Worm (Caenorhabditis elegans) whole organism, early embryonic: Measurements from ENCODE around the gene C08B6.8.

ENCODE experiments used
- F13C5.2 ChIP-seq: sonication (generic microtip); optimal IDR thresholded peaks from 2 replicates; lab custom pipeline; 2017; ENCODE audit warnings: mild to moderate bottlenecking, missing genetic modification characterization, inconsistent platforms, missing compliant biosample characterization
- aly-1 ChIP-seq: sonication (generic microtip); optimal IDR thresholded peaks from 2 replicates; lab custom pipeline; 2016; ENCODE audit warnings: missing genetic modification characterization, missing compliant biosample characterization
- ama-1 ChIP-seq: fragments of 150-350 bp; optimal IDR thresholded peaks from 2 replicates; lab custom pipeline; 2014
- ceh-13 ChIP-seq: fragments of 200-800 bp; sonication (Bioruptor generic); optimal IDR thresholded peaks from 2 replicates; lab custom pipeline; 2018; ENCODE audit warnings: mild to moderate bottlenecking, missing genetic modification characterization, missing compliant biosample characterization
- ceh-36 ChIP-seq: sonication (generic microtip); optimal IDR thresholded peaks from 2 replicates; lab custom pipeline; 2016; ENCODE audit warnings: missing genetic modification characterization, inconsistent platforms, missing compliant biosample characterization
- flt-1 ChIP-seq: fragments of 200-800 bp; sonication (Bioruptor generic); IDR thresholded peaks from 2 replicates; pipeline ENCODE4 v1.3.6; 2022; ENCODE audit warnings: missing genetic modification characterization, missing compliant biosample characterization
- hmbx-1 ChIP-seq: sonication (generic microtip); optimal IDR thresholded peaks from 2 replicates; lab custom pipeline; 2016; ENCODE audit warnings: mild to moderate bottlenecking, missing genetic modification characterization, missing compliant biosample characterization
- hmg-4 ChIP-seq: fragments of 200-800 bp; sonication (Bioruptor generic); optimal IDR thresholded peaks from 2 replicates; lab custom pipeline; 2018; ENCODE audit warnings: mild to moderate bottlenecking, missing genetic modification characterization, missing compliant biosample characterization
- pes-1 ChIP-seq: fragments of 200-800 bp; sonication (Bioruptor generic); IDR thresholded peaks from 2 replicates; pipeline ENCODE4 v1.3.6; 2022; ENCODE audit warnings: missing genetic modification reagents, missing genetic modification characterization, missing compliant biosample characterization
- scrt-1 ChIP-seq: fragments of 200-800 bp; sonication (Bioruptor generic); IDR thresholded peaks from 2 replicates; pipeline ENCODE4 v1.3.6; 2022; ENCODE audit warnings: missing genetic modification characterization, missing compliant biosample characterization
- tbx-11 ChIP-seq: fragments of 200-800 bp; sonication (Bioruptor generic); IDR thresholded peaks from 2 replicates; pipeline ENCODE4 v1.3.6; 2022; ENCODE audit warnings: missing genetic modification characterization, missing compliant biosample characterization
- tra-4 ChIP-seq: sonication (generic microtip); optimal IDR thresholded peaks from 2 replicates; lab custom pipeline; 2017; ENCODE audit warnings: missing genetic modification characterization, missing compliant biosample characterization

ce11 chrV:10154698-10155097 lies 20.3 kb downstream of the C08B6.8 start, which contains the start of gene srsx-29:
- TF ChIP-seq hmbx-1 (tag; lab: Kevin White, UChicago) (no peak), flt-1 (GFP tag; lab: Robert Waterston, UW) (no peak), ama-1 (lab: Kevin White, UChicago) (no peak), aly-1 (tag; lab: Kevin White, UChicago) (no peak), ceh-36 (tag; lab: Kevin White, UChicago) (no peak), hmg-4 (GFP tag; lab: Kevin White, UChicago) (no peak), tra-4 (no peak), scrt-1 (GFP tag; lab: Robert Waterston, UW) (no peak), tbx-11 (GFP tag; lab: Robert Waterston, UW) (no peak), pes-1 (GFP tag; lab: Robert Waterston, UW) (no peak), ceh-13 (GFP tag; lab: Kevin White, UChicago) (no peak), F13C5.2 (tag; lab: Kevin White, UChicago) (no peak)
